Fruit fly (Drosophila melanogaster) Kc167 (cell line): ENCODE measurements around the gene CG10237.

Experiments
- Myc ChIP-seq: fragments of >200 bp; optimal IDR thresholded peaks from 2 replicates; lab custom pipeline; 2017; ENCODE audit warnings: missing external identifiers
- Sin3A ChIP-seq: fragments of >200 bp; optimal IDR thresholded peaks from 2 replicates; lab custom pipeline; 2018; ENCODE audit warnings: missing external identifiers

dm6 chr2L:19457890-19458580 lies 15.5 kb upstream of the CG10237 start:
- TF ChIP-seq Myc (lab: Kevin White, UChicago) (no peak), Sin3A (lab: Kevin White, UChicago) (no peak)
